Fruit fly (Drosophila melanogaster) whole organism: ENCODE data around the gene CG31627.

ENCODE experiments used
- CG8478 ChIP-seq: fragments of >200 bp; optimal IDR thresholded peaks from 2 replicates; lab custom pipeline; 2018; ENCODE audit warnings: inconsistent platforms
- psq ChIP-seq: fragments of >200 bp; optimal IDR thresholded peaks from 2 replicates; lab custom pipeline; 2017

- TF ChIP-seq psq (no peak), CG8478 (no peak)
These were observed 37.3 kb upstream of the CG31627 start for dm6 chr2L:21135764-21136163.
